Worm (Caenorhabditis elegans) whole organism, L1 larva: ENCODE data around the gene F18E9.7.

Experiments used
- C16A3.4 ChIP-seq: fragments of 150-350 bp; optimal IDR thresholded peaks from 2 replicates; lab custom pipeline; 2014; ENCODE audit warnings: missing biosample characterization, missing genetic modification characterization
- Y116A8C.19 ChIP-seq: sonication (generic microtip); optimal IDR thresholded peaks from 2 replicates; lab custom pipeline; 2016; ENCODE audit warnings: missing compliant biosample characterization, missing genetic modification characterization, borderline replicate concordance
- alr-1 ChIP-seq: fragments of 200-800 bp; sonication (Bioruptor generic); optimal IDR thresholded peaks from 2 replicates; lab custom pipeline; 2018; ENCODE audit warnings: borderline replicate concordance, mild to moderate bottlenecking, missing genetic modification characterization, missing compliant biosample characterization
- ceh-82 ChIP-seq, 3 experiments: fragments of 150-350 bp in 1 of 3; sonication (generic microtip) in 2 of 3; optimal IDR thresholded peaks; 2 replicates each; lab custom pipeline; 2014 to 2017; ENCODE audit warnings: missing biosample characterization in 3 of 3, missing genetic modification characterization in 3 of 3
- ceh-90 ChIP-seq: sonication (generic microtip); optimal IDR thresholded peaks from 2 replicates; lab custom pipeline; 2016; ENCODE audit warnings: missing genetic modification characterization, missing compliant biosample characterization
- efl-1 ChIP-seq, 4 experiments: fragments of 150-350 bp; optimal IDR thresholded peaks in 3 of 4; peaks in 1 of 4; 1 replicate in 1 of 4; 2 replicates in 3 of 4; lab custom pipeline; 2014; ENCODE audit warnings: missing biosample characterization in 2 of 4, missing genetic modification characterization in 2 of 4, missing genetic modification reagents in 2 of 4
- egl-13 ChIP-seq: sonication (generic microtip); optimal IDR thresholded peaks from 2 replicates; lab custom pipeline; 2016; ENCODE audit warnings: missing genotype, missing genetic modification reagents, missing genetic modification characterization, missing compliant biosample characterization
- egl-27 ChIP-seq, 2 experiments: fragments of 150-350 bp in 1 of 2; sonication (generic microtip); optimal IDR thresholded peaks; 3 replicates each; lab custom pipeline; 2017 to 2018; ENCODE audit warnings: missing biosample characterization in 2 of 2, missing genetic modification characterization in 2 of 2, missing genetic modification reagents in 2 of 2
- ets-5 ChIP-seq: fragments of 200-800 bp; sonication (Bioruptor generic); IDR thresholded peaks from 2 replicates; pipeline ENCODE4 v1.3.6; 2022; ENCODE audit warnings: missing genetic modification characterization, missing compliant biosample characterization
- fkh-10 ChIP-seq: sonication (generic microtip); optimal IDR thresholded peaks from 2 replicates; lab custom pipeline; 2017; ENCODE audit warnings: missing biosample characterization, missing genetic modification reagents, missing genetic modification characterization
- hlh-17 ChIP-seq: fragments of 200-800 bp; sonication (Bioruptor generic); optimal IDR thresholded peaks from 2 replicates; lab custom pipeline; 2018; ENCODE audit warnings: missing genetic modification characterization, mild to moderate bottlenecking, missing compliant biosample characterization, moderate library complexity, borderline replicate concordance
- hlh-4 ChIP-seq: sonication (generic microtip); optimal IDR thresholded peaks from 2 replicates; lab custom pipeline; 2016; ENCODE audit warnings: mild to moderate bottlenecking, missing genetic modification characterization, missing compliant biosample characterization
- hpl-2 ChIP-seq: fragments of 150-350 bp; optimal IDR thresholded peaks from 2 replicates; lab custom pipeline; 2014; ENCODE audit warnings: missing biosample characterization, missing genetic modification reagents, missing genetic modification characterization
- lin-14 ChIP-seq: fragments of 200-800 bp; sonication (Bioruptor generic); optimal IDR thresholded peaks from 2 replicates; lab custom pipeline; 2018; ENCODE audit warnings: mild to moderate bottlenecking, missing genetic modification characterization, moderate library complexity, missing compliant biosample characterization
- lin-35 ChIP-seq, 2 experiments: fragments of 150-350 bp; optimal IDR thresholded peaks; 2 replicates each; lab custom pipeline; 2014; ENCODE audit warnings: missing biosample characterization in 2 of 2, missing genetic modification characterization in 2 of 2, missing genetic modification reagents in 2 of 2
- lin-39 ChIP-seq: fragments of 150-350 bp; optimal IDR thresholded peaks from 2 replicates; lab custom pipeline; 2014; ENCODE audit warnings: missing biosample characterization, missing genetic modification reagents, missing genetic modification characterization
- lir-3 ChIP-seq: sonication (generic microtip); optimal IDR thresholded peaks from 2 replicates; lab custom pipeline; 2016; ENCODE audit warnings: mild to moderate bottlenecking, missing genetic modification characterization, moderate library complexity, missing compliant biosample characterization; ENCODE audit not compliant: poor library complexity
- lsy-2 ChIP-seq, 2 experiments: fragments of 150-350 bp; optimal IDR thresholded peaks; 2 replicates each; lab custom pipeline; 2014; ENCODE audit warnings: missing biosample characterization in 2 of 2, missing genetic modification characterization in 2 of 2
- mab-9 ChIP-seq: fragments of 200-800 bp; sonication (Bioruptor generic); IDR thresholded peaks from 2 replicates; pipeline ENCODE4 v1.3.6; 2022; ENCODE audit warnings: missing genetic modification reagents, missing genetic modification characterization, missing compliant biosample characterization
- mdl-1 ChIP-seq, 2 experiments: fragments of 150-350 bp; optimal IDR thresholded peaks; 2 replicates each; lab custom pipeline; 2014 to 2017; ENCODE audit warnings: missing biosample characterization in 2 of 2, missing genetic modification characterization in 2 of 2, inconsistent platforms in 1 of 2
- mep-1 ChIP-seq: fragments of 150-350 bp; optimal IDR thresholded peaks from 2 replicates; lab custom pipeline; 2014; ENCODE audit warnings: missing biosample characterization, missing genetic modification characterization
- nhr-19 ChIP-seq: fragments of 200-800 bp; sonication (Bioruptor generic); conservative IDR thresholded peaks from 2 replicates; pipeline ENCODE4 v1.3.6; 2022; ENCODE audit warnings: missing genetic modification characterization, missing compliant biosample characterization
- nhr-20 ChIP-seq: sonication (generic microtip); optimal IDR thresholded peaks from 2 replicates; lab custom pipeline; 2016; ENCODE audit warnings: mild to moderate bottlenecking, missing genetic modification characterization, missing compliant biosample characterization
- nhr-237 ChIP-seq: fragments of 150-350 bp; optimal IDR thresholded peaks from 2 replicates; lab custom pipeline; 2014; ENCODE audit warnings: missing biosample characterization, missing genetic modification characterization
- nhr-28 ChIP-seq: fragments of 150-350 bp; optimal IDR thresholded peaks from 2 replicates; lab custom pipeline; 2014; ENCODE audit warnings: missing biosample characterization, missing genetic modification characterization
- nhr-71 ChIP-seq: sonication (generic microtip); optimal IDR thresholded peaks from 2 replicates; lab custom pipeline; 2016; ENCODE audit warnings: mild to moderate bottlenecking, missing genetic modification characterization, moderate library complexity, missing compliant biosample characterization
- nhr-77 ChIP-seq: fragments of 150-350 bp; optimal IDR thresholded peaks from 2 replicates; lab custom pipeline; 2014; ENCODE audit warnings: missing biosample characterization, missing genetic modification characterization
- nhr-84 ChIP-seq: sonication (generic microtip); optimal IDR thresholded peaks from 2 replicates; lab custom pipeline; 2017; ENCODE audit warnings: missing biosample characterization, missing genetic modification characterization
- nhr-85 ChIP-seq: sonication (generic microtip); peaks from one replicate; lab custom pipeline; 2016; ENCODE audit warnings: missing genetic modification characterization, inconsistent platforms, missing compliant biosample characterization
- nhr-90 ChIP-seq: sonication (generic microtip); optimal IDR thresholded peaks from 2 replicates; lab custom pipeline; 2016; ENCODE audit warnings: mild to moderate bottlenecking, missing genetic modification characterization, missing compliant biosample characterization; ENCODE audit not compliant: poor library complexity
- rnt-1 ChIP-seq: sonication (generic microtip); optimal IDR thresholded peaks from 2 replicates; lab custom pipeline; 2016; ENCODE audit warnings: mild to moderate bottlenecking, missing genetic modification characterization, moderate library complexity, missing compliant biosample characterization
- skn-1 ChIP-seq: fragments of 150-350 bp; optimal IDR thresholded peaks from 2 replicates; lab custom pipeline; 2014; ENCODE audit warnings: missing biosample characterization, missing genetic modification characterization
- snu-23 ChIP-seq: sonication (generic microtip); optimal IDR thresholded peaks from 2 replicates; lab custom pipeline; 2016; ENCODE audit warnings: missing genetic modification characterization, missing compliant biosample characterization
- unc-86 ChIP-seq: sonication (generic microtip); optimal IDR thresholded peaks from 2 replicates; lab custom pipeline; 2016; ENCODE audit warnings: missing genetic modification characterization, missing compliant biosample characterization
- xbp-1 ChIP-seq: sonication (generic microtip); optimal IDR thresholded peaks from 2 replicates; lab custom pipeline; 2016; ENCODE audit warnings: missing genetic modification characterization, missing compliant biosample characterization

Gene F18E9.7

ce11 chrX:8597647-8598046 is at the start of gene F18E9.7:
TSS of gene F18E9.7 (minus strand) at chrX:8597747.
- TF ChIP-seq rnt-1 (tag; lab: Kevin White, UChicago) (no peak), nhr-77 (tag; lab: Kevin White, UChicago) (no peak), mab-9 (no peak), ceh-82 (tag; optimal IDR thresholded peaks at IDR 0.05; lab: Kevin White, UChicago) (no peak)

- no peak for TF ChIP-seq hpl-2 (GFP tag; lab: Kevin White, UChicago)
- peak; percentile 2 for TF ChIP-seq nhr-85 (tag; lab: Kevin White, UChicago)
- no peak for TF ChIP-seq nhr-84 (tag; lab: Kevin White, UChicago)
Measured at ce11 chrX:8646997-8647396, 49.5 kb upstream of the F18E9.7 start, which contains the start of gene F12D9.2. TSS of gene F12D9.2 (minus strand) at chrX:8647097.

DNA sequence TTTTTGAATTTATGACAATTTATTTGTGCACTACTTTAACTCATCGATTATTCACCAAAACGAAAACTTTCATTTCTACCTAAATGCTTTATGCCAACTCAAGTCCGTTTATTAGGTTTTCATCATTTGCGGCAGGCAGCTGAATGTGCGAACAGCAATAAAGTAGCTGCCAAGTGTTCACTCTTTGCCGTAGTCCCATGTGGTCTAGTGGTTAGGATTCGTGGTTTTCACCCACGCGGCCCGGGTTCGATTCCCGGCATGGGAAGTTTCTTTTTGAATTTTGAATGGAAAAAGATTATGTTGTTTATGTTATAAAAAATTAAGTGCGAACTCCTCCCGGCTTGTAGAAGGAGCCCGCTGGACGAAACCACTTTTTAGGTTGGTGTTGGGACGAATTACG is 48.7 kb upstream of the F18E9.7 start:
- TF ChIP-seq lin-14 (GFP tag; lab: Kevin White, UChicago), result peak; percentile 21
- peak; percentile 5 for TF ChIP-seq mep-1
- TF ChIP-seq nhr-237 (tag; lab: Kevin White, UChicago), result no peak
- peak in 1 of 2 experiments; percentile 39 for TF ChIP-seq mdl-1 (tag; optimal IDR thresholded peaks at IDR 0.05; lab: Kevin White, UChicago)
- TF ChIP-seq nhr-90 (tag; lab: Kevin White, UChicago), result peak; percentile 29
- TF ChIP-seq alr-1, result no peak
- no peak for TF ChIP-seq skn-1
- no peak for TF ChIP-seq Y116A8C.19
- TF ChIP-seq ceh-90 (tag; lab: Kevin White, UChicago), result no peak
- TF ChIP-seq egl-27 (tag; optimal IDR thresholded peaks at IDR 0.05; lab: Kevin White, UChicago), result no peak
- TF ChIP-seq unc-86, result no peak
- no peak for TF ChIP-seq xbp-1 (tag; lab: Kevin White, UChicago)
- TF ChIP-seq nhr-28 (tag; lab: Kevin White, UChicago), result no peak
- peak in 1 of 2 experiments; percentile 14 for TF ChIP-seq lsy-2 (tag; optimal IDR thresholded peaks at IDR 0.05; lab: Kevin White, UChicago)
- TF ChIP-seq lir-3 (tag; lab: Kevin White, UChicago), result no peak
- peak; percentile 32 for TF ChIP-seq rnt-1 (tag; lab: Kevin White, UChicago)
- peak; percentile 53 for TF ChIP-seq snu-23
- peak; percentile 31 for TF ChIP-seq nhr-71
- 0 out of 2 replicates have a peak, but pooled peaks have one; percentile 7 for TF ChIP-seq nhr-19 (GFP tag; lab: Robert Waterston, UW)
- peak; percentile 38 for TF ChIP-seq C16A3.4 (tag; lab: Kevin White, UChicago)
- no peak for TF ChIP-seq ets-5 (GFP tag; lab: Robert Waterston, UW)
- peak; percentile 26 for TF ChIP-seq nhr-77 (tag; lab: Kevin White, UChicago)
- TF ChIP-seq lin-35 (GFP tag; optimal IDR thresholded peaks at IDR 0.05; lab: Kevin White, UChicago), result peak in 1 of 2 experiments; percentile 23
- TF ChIP-seq efl-1 (optimal IDR thresholded peaks at IDR 0.05; lab: Kevin White, UChicago), result no peak
- TF ChIP-seq efl-1 (GFP tag; optimal IDR thresholded peaks at IDR 0.05 in 1 of 2; lab: Kevin White, UChicago), result peak in 1 of 2 experiments; percentile 6
- peak; percentile 45 for TF ChIP-seq nhr-20 (tag; lab: Kevin White, UChicago)
- TF ChIP-seq, all 84 proteins: peak for 14

DNA sequence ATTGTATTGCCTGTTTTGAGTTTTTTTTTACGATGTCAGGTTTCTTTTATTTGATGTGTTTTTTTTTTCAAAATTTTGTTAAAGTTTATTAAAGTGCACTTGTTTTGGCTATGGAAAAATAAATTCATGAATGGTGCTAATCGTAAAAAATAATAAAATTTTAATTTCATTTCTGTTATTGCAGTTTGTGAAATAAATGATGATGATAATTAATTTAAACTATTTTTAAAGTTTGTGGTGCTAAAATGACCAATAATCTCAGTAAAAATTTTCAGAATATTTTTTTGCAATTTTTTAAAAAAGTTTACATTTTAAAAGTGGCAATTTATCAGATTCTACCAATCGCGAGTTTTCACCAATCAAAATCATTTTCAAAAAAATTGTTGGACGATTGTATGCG is 46.3 kb upstream of the F18E9.7 start, which contains the start of gene stg-2:
stg-2 (minus strand) TSS at position 101 of the 400 bp plus-strand sequence.
- TF ChIP-seq hlh-17, result no peak
- TF ChIP-seq egl-13, result no peak
- no peak for TF ChIP-seq fkh-10 (GFP tag; lab: Kevin White, UChicago)
- no peak for TF ChIP-seq ceh-90 (tag; lab: Kevin White, UChicago)
- TF ChIP-seq lin-39, result no peak
- TF ChIP-seq hlh-4, result no peak
